Worm (Caenorhabditis elegans): ENCODE data around the gene din-1.

The din-1 gene

ce11 chrII:11634681-11635527 lies 1.5 kb upstream of the din-1 start:
- TF ChIP-seq ztf-29 (GFP tag; IDR thresholded peaks at IDR 0.05) (peak; percentile 71), flt-1 (GFP tag; IDR thresholded peaks at IDR 0.05) (peak; percentile 80), med-1 (GFP tag; optimal IDR thresholded peaks at IDR 0.05; ENCODE audit: insufficient read depth) (no peak), T22C8.4 (GFP tag; IDR thresholded peaks at IDR 0.05) (peak; percentile 83), ztf-23 (GFP tag; IDR thresholded peaks at IDR 0.05) (peak; percentile 83; the same call in 1 of the 2 replicates), tab-1 (GFP tag; IDR thresholded peaks at IDR 0.05) (peak; percentile 75), ref-1 (GFP tag; conservative IDR thresholded peaks at IDR 0.05) (no peak), klf-2 (GFP tag; conservative IDR thresholded peaks at IDR 0.05) (0 out of 2 replicates have a peak, but pooled peaks have one; percentile 40), cog-1 (tag; optimal IDR thresholded peaks at IDR 0.05) (peak; percentile 93)

ce11 chrII:11634057-11634676 lies 758 bp upstream of the din-1 start:
- TF ChIP-seq med-1 (GFP tag; optimal IDR thresholded peaks at IDR 0.05; ENCODE audit: insufficient read depth) (no peak), tab-1 (GFP tag; IDR thresholded peaks at IDR 0.05) (0 out of 2 replicates have a peak, but pooled peaks have one; percentile 75), cog-1 (tag; optimal IDR thresholded peaks at IDR 0.05) (peak; percentile 89), klf-2 (GFP tag; conservative IDR thresholded peaks at IDR 0.05) (no peak), ref-1 (GFP tag; conservative IDR thresholded peaks at IDR 0.05) (no peak), ztf-29 (GFP tag; IDR thresholded peaks at IDR 0.05) (no peak), T22C8.4 (GFP tag; IDR thresholded peaks at IDR 0.05) (peak; percentile 24; the same call in 1 of the 2 replicates), flt-1 (GFP tag; IDR thresholded peaks at IDR 0.05) (peak; percentile 80), ztf-23 (GFP tag; IDR thresholded peaks at IDR 0.05) (peak; percentile 55; the same call in 1 of the 2 replicates)

- TF ChIP-seq ref-1 (GFP tag; conservative IDR thresholded peaks at IDR 0.05), result 0 out of 2 replicates have a peak, but pooled peaks have one; percentile 6
- no peak for TF ChIP-seq med-1 (GFP tag; optimal IDR thresholded peaks at IDR 0.05; ENCODE audit: insufficient read depth)
These were observed 720 bp downstream of the din-1 start for ce11 chrII:11632689-11633088.

ce11 chrII:11629957-11630356 lies 3.5 kb downstream of the din-1 start:
- TF ChIP-seq klf-2 (GFP tag; conservative IDR thresholded peaks at IDR 0.05), result no peak
- TF ChIP-seq tab-1 (GFP tag; IDR thresholded peaks at IDR 0.05), result no peak
- TF ChIP-seq med-1 (GFP tag; optimal IDR thresholded peaks at IDR 0.05; ENCODE audit: insufficient read depth), result no peak
- TF ChIP-seq T22C8.4 (GFP tag; IDR thresholded peaks at IDR 0.05), result no peak
- no peak for TF ChIP-seq ref-1 (GFP tag; conservative IDR thresholded peaks at IDR 0.05)
- no peak for TF ChIP-seq flt-1 (GFP tag; IDR thresholded peaks at IDR 0.05)
- TF ChIP-seq ztf-29 (GFP tag; IDR thresholded peaks at IDR 0.05), result no peak

ce11 chrII:11627904-11628303 lies 5.5 kb downstream of the din-1 start:
- TF ChIP-seq ztf-29 (GFP tag; IDR thresholded peaks at IDR 0.05) (no peak), ztf-23 (GFP tag; IDR thresholded peaks at IDR 0.05) (no peak), med-1 (GFP tag; optimal IDR thresholded peaks at IDR 0.05; ENCODE audit: insufficient read depth) (no peak), cog-1 (tag; optimal IDR thresholded peaks at IDR 0.05) (no peak), T22C8.4 (GFP tag; IDR thresholded peaks at IDR 0.05) (no peak), ref-1 (GFP tag; conservative IDR thresholded peaks at IDR 0.05) (no peak), flt-1 (GFP tag; IDR thresholded peaks at IDR 0.05) (no peak), klf-2 (GFP tag; conservative IDR thresholded peaks at IDR 0.05) (no peak), tab-1 (GFP tag; IDR thresholded peaks at IDR 0.05) (no peak)

ce11 chrII:11622605-11623004 lies 10.8 kb downstream of the din-1 start:
- TF ChIP-seq med-1 (GFP tag; optimal IDR thresholded peaks at IDR 0.05; ENCODE audit: insufficient read depth) (no peak), ztf-23 (GFP tag; IDR thresholded peaks at IDR 0.05) (no peak), flt-1 (GFP tag; IDR thresholded peaks at IDR 0.05) (no peak), cog-1 (tag; optimal IDR thresholded peaks at IDR 0.05) (no peak)

- TF ChIP-seq med-1 (GFP tag; optimal IDR thresholded peaks at IDR 0.05; ENCODE audit: insufficient read depth), result no peak
- no peak for TF ChIP-seq cog-1 (tag; optimal IDR thresholded peaks at IDR 0.05)
- no peak for TF ChIP-seq klf-2 (GFP tag; conservative IDR thresholded peaks at IDR 0.05)
- TF ChIP-seq T22C8.4 (GFP tag; IDR thresholded peaks at IDR 0.05), result no peak
- no peak for TF ChIP-seq tab-1 (GFP tag; IDR thresholded peaks at IDR 0.05)
- no peak for TF ChIP-seq ref-1 (GFP tag; conservative IDR thresholded peaks at IDR 0.05)
- no peak for TF ChIP-seq ztf-29 (GFP tag; IDR thresholded peaks at IDR 0.05)
- no peak for TF ChIP-seq ztf-23 (GFP tag; IDR thresholded peaks at IDR 0.05)
- TF ChIP-seq flt-1 (GFP tag; IDR thresholded peaks at IDR 0.05), result no peak
These were observed 11.8 kb downstream of the din-1 start for ce11 chrII:11621576-11621975.

- no peak for TF ChIP-seq cog-1 (tag; optimal IDR thresholded peaks at IDR 0.05)
- TF ChIP-seq ztf-23 (GFP tag; IDR thresholded peaks at IDR 0.05), result no peak
- TF ChIP-seq tab-1 (GFP tag; IDR thresholded peaks at IDR 0.05), result no peak
- TF ChIP-seq T22C8.4 (GFP tag; IDR thresholded peaks at IDR 0.05), result no peak
- no peak for TF ChIP-seq klf-2 (GFP tag; conservative IDR thresholded peaks at IDR 0.05)
These were observed 12.7 kb downstream of the din-1 start for ce11 chrII:11620630-11621246.

ce11 chrII:11619895-11620439 lies 13.4 kb downstream of the din-1 start:
- TF ChIP-seq med-1 (GFP tag; optimal IDR thresholded peaks at IDR 0.05; ENCODE audit: insufficient read depth) (no peak), flt-1 (GFP tag; IDR thresholded peaks at IDR 0.05) (peak; percentile 33; the same call in 1 of the 2 replicates)
